Fruit fly (Drosophila melanogaster): Measurements from ENCODE around the gene CG1677.

Gene CG1677

dm6 chrX:7300722-7301350, 104.8 kb downstream of the CG1677 start:
- TF ChIP-seq psq (optimal IDR thresholded peaks at IDR 0.05) = no peak
- no peak for TF ChIP-seq usp (GFP tag; optimal IDR thresholded peaks at IDR 0.05)
- no peak for TF ChIP-seq pan (optimal IDR thresholded peaks at IDR 0.05)
- no peak for TF ChIP-seq CG8478 (optimal IDR thresholded peaks at IDR 0.05)
- TF ChIP-seq Dll (optimal IDR thresholded peaks at IDR 0.05) = peak; percentile 67
- TF ChIP-seq EcR (GFP tag; optimal IDR thresholded peaks at IDR 0.05) = peak in 1 of 2 experiments; percentile 36

dm6 chrX:7300356-7300721, 105.3 kb downstream of the CG1677 start:
- no peak for TF ChIP-seq pan (optimal IDR thresholded peaks at IDR 0.05)
- TF ChIP-seq CG8478 (optimal IDR thresholded peaks at IDR 0.05) = no peak
- no peak for TF ChIP-seq usp (GFP tag; optimal IDR thresholded peaks at IDR 0.05)
- TF ChIP-seq Dll (optimal IDR thresholded peaks at IDR 0.05) = no peak
- TF ChIP-seq psq (optimal IDR thresholded peaks at IDR 0.05) = no peak
- TF ChIP-seq EcR (GFP tag; optimal IDR thresholded peaks at IDR 0.05) = no peak

DNA sequence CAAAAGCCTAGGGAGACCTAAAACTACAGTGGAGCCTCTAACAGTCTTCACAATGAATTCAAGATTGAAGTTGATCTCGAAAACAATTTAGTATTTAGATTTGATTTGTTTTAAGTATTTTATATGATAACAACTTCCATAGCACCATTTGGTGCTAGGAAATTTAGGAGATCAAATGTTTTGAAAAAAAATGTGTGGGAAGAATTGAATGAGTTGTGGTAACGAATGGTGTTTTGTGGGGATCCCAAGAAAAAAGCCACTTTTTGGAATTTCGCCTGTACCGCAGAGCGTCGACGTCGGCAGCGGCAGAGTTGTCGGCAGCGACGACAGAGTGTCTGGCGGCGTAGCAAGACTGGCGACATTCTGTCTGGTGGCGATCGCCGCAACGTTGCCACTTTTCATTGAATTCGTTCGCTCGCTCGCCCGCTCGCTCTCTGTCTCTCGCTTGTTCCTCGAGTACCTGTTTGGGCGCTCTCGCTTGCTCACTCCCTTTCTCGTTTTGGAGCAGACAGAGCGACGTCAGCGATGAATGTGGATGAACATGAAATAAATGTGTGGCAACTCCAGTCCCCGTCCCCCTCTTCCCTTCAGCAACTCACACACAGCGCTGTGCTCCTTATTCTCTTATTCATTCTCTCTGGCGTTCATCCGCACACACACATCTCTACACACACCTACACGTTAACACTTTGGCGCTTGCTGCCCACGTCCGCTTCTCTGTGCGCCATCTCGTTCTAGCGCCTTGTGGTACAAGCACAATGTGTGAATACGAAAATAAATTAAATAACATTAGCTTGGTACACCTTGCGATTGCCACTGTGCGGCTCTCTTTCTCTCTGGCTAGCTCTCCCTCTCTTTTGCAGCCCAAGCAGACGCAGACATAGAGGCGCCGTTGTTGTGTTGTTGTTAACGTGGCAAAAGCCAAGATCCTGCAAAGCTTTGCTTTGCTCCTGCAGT, 105.9 kb downstream of the CG1677 start:
- TF ChIP-seq Dll (optimal IDR thresholded peaks at IDR 0.05) = peak; percentile 68
- TF ChIP-seq CG8478 (optimal IDR thresholded peaks at IDR 0.05) = no peak

DNA sequence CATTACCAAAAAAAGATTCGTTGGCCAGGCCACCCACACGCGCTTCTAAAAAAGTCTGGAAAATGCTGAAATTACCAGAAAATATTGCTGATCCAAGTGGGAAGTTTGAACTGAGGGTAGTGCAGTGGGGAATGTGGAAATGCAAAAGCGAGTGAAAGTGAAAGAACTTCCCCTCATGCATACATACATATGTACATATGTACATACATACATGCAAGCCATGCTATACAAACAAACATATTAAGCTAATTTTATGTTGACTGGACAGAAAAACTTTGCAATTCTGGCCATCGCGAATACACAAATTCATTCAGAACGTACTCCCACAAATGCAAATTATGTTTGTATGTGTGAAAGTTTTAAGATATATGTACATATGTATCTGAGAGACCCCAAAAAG, 107.3 kb downstream of the CG1677 start:
- TF ChIP-seq EcR (GFP tag; optimal IDR thresholded peaks at IDR 0.05) (no peak), CG8478 (optimal IDR thresholded peaks at IDR 0.05) (no peak), Dll (optimal IDR thresholded peaks at IDR 0.05) (no peak), pan (optimal IDR thresholded peaks at IDR 0.05) (no peak), psq (optimal IDR thresholded peaks at IDR 0.05) (no peak), usp (GFP tag; optimal IDR thresholded peaks at IDR 0.05) (no peak)

- TF ChIP-seq usp (GFP tag; optimal IDR thresholded peaks at IDR 0.05) = no peak
- no peak for TF ChIP-seq Dll (optimal IDR thresholded peaks at IDR 0.05)
- TF ChIP-seq CG8478 (optimal IDR thresholded peaks at IDR 0.05) = no peak
- TF ChIP-seq psq (optimal IDR thresholded peaks at IDR 0.05) = no peak
- TF ChIP-seq EcR (GFP tag; optimal IDR thresholded peaks at IDR 0.05) = no peak
- no peak for TF ChIP-seq pan (optimal IDR thresholded peaks at IDR 0.05)
Observed at dm6 chrX:7296721-7297227, 108.8 kb downstream of the CG1677 start.

- TF ChIP-seq Dll (optimal IDR thresholded peaks at IDR 0.05) (no peak), psq (optimal IDR thresholded peaks at IDR 0.05) (no peak), CG8478 (optimal IDR thresholded peaks at IDR 0.05) (no peak), EcR (GFP tag; optimal IDR thresholded peaks at IDR 0.05) (no peak), usp (GFP tag; optimal IDR thresholded peaks at IDR 0.05) (no peak), pan (optimal IDR thresholded peaks at IDR 0.05) (no peak)
Observed at dm6 chrX:7295973-7296372, 109.6 kb downstream of the CG1677 start.

DNA sequence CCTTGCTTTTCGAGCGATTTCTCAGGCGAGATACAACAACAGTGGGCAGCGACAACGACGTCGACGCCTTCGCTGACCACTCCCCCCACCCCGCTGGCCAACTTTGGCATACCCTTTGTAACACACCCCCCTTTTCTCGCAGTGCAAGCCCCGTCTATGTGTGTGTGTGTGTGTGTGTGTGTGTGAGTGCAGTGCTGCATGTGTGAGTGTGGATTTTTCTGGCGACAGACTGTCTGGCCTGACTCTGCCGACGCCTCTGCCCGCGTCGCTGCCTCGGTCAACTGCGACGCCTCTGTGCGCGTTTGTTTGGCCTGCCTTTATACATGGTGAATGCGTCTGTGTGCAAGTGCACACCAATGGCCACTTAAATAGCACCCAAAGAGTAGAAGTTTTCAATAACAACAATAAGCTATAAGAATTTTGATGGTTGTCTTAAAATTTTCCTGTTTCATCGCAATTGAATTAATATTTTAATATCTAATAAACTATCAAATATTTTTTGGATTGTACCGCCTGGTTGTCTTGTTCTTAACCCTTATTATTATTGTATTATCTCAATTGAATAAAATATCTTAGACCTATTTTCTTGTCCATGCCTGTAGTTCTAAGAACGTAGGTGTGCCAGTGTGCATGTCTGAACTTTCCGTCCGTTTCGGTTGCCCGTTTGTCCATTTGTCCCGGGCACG, 111.6 kb downstream of the CG1677 start:
- TF ChIP-seq pan (optimal IDR thresholded peaks at IDR 0.05) (no peak), CG8478 (optimal IDR thresholded peaks at IDR 0.05) (no peak), usp (GFP tag; optimal IDR thresholded peaks at IDR 0.05) (no peak), Dll (optimal IDR thresholded peaks at IDR 0.05) (no peak), psq (optimal IDR thresholded peaks at IDR 0.05) (no peak), EcR (GFP tag; optimal IDR thresholded peaks at IDR 0.05) (no peak)

DNA sequence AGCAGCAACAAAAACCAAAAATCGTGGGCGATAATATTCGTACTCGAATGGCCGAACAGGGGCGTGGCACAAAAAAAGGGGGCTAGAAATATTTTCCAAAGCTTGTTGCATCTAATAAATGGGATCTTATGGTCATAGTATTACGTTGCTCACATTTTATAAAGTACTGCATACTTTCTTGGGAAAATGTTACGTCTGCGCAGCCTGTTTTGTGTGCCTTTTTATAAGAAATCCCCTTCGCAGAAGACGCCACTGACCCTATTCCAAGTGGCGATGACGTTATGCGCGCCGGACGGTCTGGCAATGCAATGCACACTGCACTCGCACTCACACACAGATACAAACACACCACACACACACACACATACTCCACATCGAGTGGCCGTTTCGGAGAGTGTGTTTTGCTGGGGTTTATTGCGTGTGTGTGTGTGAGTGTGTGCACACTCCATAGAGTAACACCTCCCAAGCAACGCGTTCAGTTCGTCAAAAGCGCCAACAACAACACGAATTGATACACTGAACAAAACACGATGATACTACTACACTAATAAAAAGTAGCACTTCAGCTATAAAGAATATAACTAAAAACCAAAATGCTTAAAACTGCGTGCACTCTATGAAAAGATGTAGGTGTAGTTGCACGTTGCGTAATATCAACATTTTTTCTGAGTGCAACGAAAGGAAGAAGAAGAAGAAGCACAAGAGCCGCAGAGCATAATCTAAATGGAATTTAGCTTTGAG, 112.3 kb downstream of the CG1677 start:
- TF ChIP-seq usp (GFP tag; optimal IDR thresholded peaks at IDR 0.05) = no peak
- TF ChIP-seq Dll (optimal IDR thresholded peaks at IDR 0.05) = no peak
- no peak for TF ChIP-seq CG8478 (optimal IDR thresholded peaks at IDR 0.05)
- no peak for TF ChIP-seq pan (optimal IDR thresholded peaks at IDR 0.05)
- TF ChIP-seq psq (optimal IDR thresholded peaks at IDR 0.05) = no peak
- no peak for TF ChIP-seq EcR (GFP tag; optimal IDR thresholded peaks at IDR 0.05)

DNA sequence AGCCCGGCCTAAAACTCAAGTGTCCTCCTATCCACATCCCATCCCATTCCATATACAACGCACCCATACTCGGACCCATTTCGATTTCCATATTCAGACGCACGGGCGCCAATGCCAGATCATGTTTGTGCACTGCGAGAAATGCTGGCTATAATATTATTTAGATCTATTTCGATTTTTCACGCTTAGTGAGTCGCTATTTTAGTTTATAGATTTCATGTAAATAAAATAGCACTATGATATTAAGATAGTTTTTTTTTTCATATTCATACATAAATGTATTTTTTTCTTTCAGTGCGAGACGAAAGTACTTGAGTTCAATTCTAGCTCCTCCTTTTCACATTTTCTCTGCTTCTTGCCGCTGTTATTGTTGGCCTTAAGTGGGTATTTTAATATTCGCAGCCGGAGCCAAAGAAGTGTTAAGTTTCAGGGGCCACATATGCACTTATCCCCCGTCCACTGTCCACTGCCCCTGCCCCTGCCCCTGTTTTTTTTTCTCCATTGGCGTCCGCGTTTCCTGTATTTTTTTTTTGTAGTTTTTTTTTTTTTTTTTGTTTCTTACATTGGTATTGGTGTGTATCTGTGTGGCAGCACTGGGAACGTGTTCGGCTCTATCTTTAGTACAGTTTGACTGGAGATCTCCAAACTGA, 113.6 kb downstream of the CG1677 start:
- TF ChIP-seq CG8478 (optimal IDR thresholded peaks at IDR 0.05) = no peak
- no peak for TF ChIP-seq pan (optimal IDR thresholded peaks at IDR 0.05)
- no peak for TF ChIP-seq EcR (GFP tag; optimal IDR thresholded peaks at IDR 0.05)
- no peak for TF ChIP-seq usp (GFP tag; optimal IDR thresholded peaks at IDR 0.05)
- TF ChIP-seq Dll (optimal IDR thresholded peaks at IDR 0.05) = no peak
- TF ChIP-seq psq (optimal IDR thresholded peaks at IDR 0.05) = no peak

- TF ChIP-seq CG8478 (optimal IDR thresholded peaks at IDR 0.05) = no peak
- TF ChIP-seq psq (optimal IDR thresholded peaks at IDR 0.05) = no peak
- no peak for TF ChIP-seq pan (optimal IDR thresholded peaks at IDR 0.05)
- no peak for TF ChIP-seq usp (GFP tag; optimal IDR thresholded peaks at IDR 0.05)
Observed at dm6 chrX:7290811-7291515, 114.6 kb downstream of the CG1677 start, which contains the start of gene unc-119. Gene unc-119 (minus strand): TSS chrX:7291298.

Measured in whole organism.